Fruit fly (Drosophila melanogaster): ENCODE results near the gene CG15564.

DNA sequence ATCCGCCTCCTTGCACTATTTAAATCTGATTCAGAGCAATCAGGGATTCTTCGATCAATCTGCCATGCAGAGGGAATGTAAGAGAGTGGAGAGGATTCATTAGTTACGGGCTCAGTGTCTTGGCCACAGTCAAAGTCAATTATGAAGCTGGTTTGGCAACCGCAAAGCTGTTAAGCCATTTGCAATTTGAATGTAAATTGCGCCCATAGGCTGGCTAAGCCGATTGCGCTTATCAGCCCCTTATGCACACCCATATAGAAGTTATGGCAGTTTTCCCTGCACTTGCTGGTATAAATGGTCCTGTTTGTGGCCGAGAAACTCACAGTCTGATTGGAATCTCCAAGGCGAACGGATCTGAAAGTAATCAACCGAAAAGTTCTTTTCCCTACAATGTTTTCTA is 27.1 kb upstream of the CG15564 start, which contains the start of gene CAH5:
- TF ChIP-seq unpg (GFP tag; optimal IDR thresholded peaks at IDR 0.05) = no peak
- no peak for TF ChIP-seq CG4328 (GFP tag; optimal IDR thresholded peaks at IDR 0.05)

All from whole organism, embryonic.